Fruit fly (Drosophila melanogaster) whole organism, adult: ENCODE data around the gene CG33773.

Source experiments
- CG12768 ChIP-seq: fragments of 200-800 bp; sonication (Bioruptor generic); optimal IDR thresholded peaks from 2 replicates; lab custom pipeline; 2017; ENCODE audit warnings: missing biosample characterization, missing genetic modification characterization, mild to moderate bottlenecking, moderate library complexity, missing genetic modification reagents
- CG14711 ChIP-seq: fragments of 200-800 bp; sonication (Bioruptor generic); optimal IDR thresholded peaks from 2 replicates; lab custom pipeline; 2018; ENCODE audit warnings: missing biosample characterization, mild to moderate bottlenecking, missing genetic modification characterization, moderate library complexity
- CG5204 ChIP-seq: fragments of 200-800 bp; sonication (Bioruptor generic); optimal IDR thresholded peaks from 2 replicates; lab custom pipeline; 2016; ENCODE audit warnings: missing biosample characterization, missing genetic modification characterization
- Hr96 ChIP-seq: fragments of 200-800 bp; sonication (Bioruptor generic); optimal IDR thresholded peaks from 2 replicates; lab custom pipeline; 2016; ENCODE audit warnings: missing biosample characterization, missing genetic modification characterization
- Mnt ChIP-seq: fragments of 200-800 bp; sonication (Bioruptor generic); optimal IDR thresholded peaks from 2 replicates; lab custom pipeline; 2016; ENCODE audit warnings: missing biosample characterization, mild to moderate bottlenecking, missing genetic modification characterization
- kay ChIP-seq: fragments of 200-800 bp; sonication (Bioruptor generic); peaks from one replicate; lab custom pipeline; 2016; ENCODE audit warnings: missing biosample characterization, missing genetic modification characterization, borderline replicate concordance
- toe ChIP-seq: fragments of 200-800 bp; sonication (Bioruptor generic); optimal IDR thresholded peaks from 2 replicates; lab custom pipeline; 2016; ENCODE audit warnings: missing biosample characterization, missing genetic modification characterization

dm6 chr3R:31045005-31045404 lies 9.9 kb downstream of the CG33773 start, which contains the start of gene CG33920:
- TF ChIP-seq CG14711 (tag; lab: Kevin White, UChicago): no peak
- TF ChIP-seq Mnt (GFP tag; lab: Kevin White, UChicago): no peak
- no peak for TF ChIP-seq CG12768
- TF ChIP-seq kay: no peak
- TF ChIP-seq CG5204: no peak
- no peak for TF ChIP-seq toe (GFP tag; lab: Kevin White, UChicago)
- no peak for TF ChIP-seq Hr96 (GFP tag; lab: Kevin White, UChicago)
